Fruit fly (Drosophila melanogaster): ENCODE results near the gene CG12065.

The CG12065 gene

DNA sequence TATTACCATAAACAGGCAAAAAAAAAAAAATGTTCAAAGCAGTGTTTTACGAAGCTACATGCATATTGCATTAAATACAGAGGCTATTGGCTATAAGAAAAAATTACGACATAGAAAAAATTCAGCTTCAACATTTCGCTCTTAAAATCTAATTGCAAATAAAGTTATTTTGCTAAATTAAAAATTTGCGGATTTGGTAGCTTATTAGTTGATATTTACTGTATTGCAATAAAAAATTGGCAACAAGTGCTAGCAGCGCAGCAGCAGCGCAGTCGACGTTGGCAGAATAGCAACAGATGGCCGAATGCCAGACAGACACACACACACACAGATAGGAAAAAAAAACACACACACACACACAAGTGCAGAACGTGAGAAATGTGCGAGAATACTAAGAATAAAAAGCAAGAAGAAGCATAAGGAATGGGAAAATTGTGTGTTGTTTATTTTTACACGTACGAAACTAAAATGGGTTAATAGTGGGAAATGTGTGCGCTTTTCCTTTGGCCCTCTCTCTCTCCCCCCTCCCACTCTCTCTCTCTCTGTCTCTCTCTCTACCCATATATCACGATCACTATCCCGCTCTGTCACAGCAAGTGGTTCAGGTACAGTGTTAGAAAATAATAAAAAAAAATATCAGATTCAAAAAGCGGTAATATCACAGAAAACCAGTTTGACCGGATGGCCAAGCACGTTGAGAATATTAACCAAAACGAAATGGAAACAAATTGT lies 40.4 kb upstream of the CG12065 start (continued):
- no peak for TF ChIP-seq CG9876 (GFP tag; optimal IDR thresholded peaks at IDR 0.05)
- no peak for TF ChIP-seq prd (optimal IDR thresholded peaks at IDR 0.05)
- TF ChIP-seq prd (GFP tag; IDR thresholded peaks at IDR 0.05), result peak; percentile 60; the same call in 2 of the 3 replicates
- TF ChIP-seq CTCF (GFP tag; optimal IDR thresholded peaks at IDR 0.05), result no peak
- TF ChIP-seq wdn (GFP tag; IDR thresholded peaks at IDR 0.05), result peak; percentile 46; the same call in 1 of the 2 replicates
- 0 out of 2 replicates have a peak, but pooled peaks have one; percentile 30 for TF ChIP-seq chm (GFP tag; IDR thresholded peaks at IDR 0.05)
- peak; percentile 20 for TF ChIP-seq Meics (GFP tag; optimal IDR thresholded peaks at IDR 0.05)
- TF ChIP-seq gt (GFP tag; IDR thresholded peaks at IDR 0.05), result no peak
- peak; percentile 53 for TF ChIP-seq Dek (tag; optimal IDR thresholded peaks at IDR 0.05)
- peak; percentile 8 for TF ChIP-seq CG17568 (GFP tag; optimal IDR thresholded peaks at IDR 0.05)
- TF ChIP-seq CG8290 (GFP tag; optimal IDR thresholded peaks at IDR 0.05), result no peak
- peak in 1 of 2 experiments; percentile 12 for TF ChIP-seq CG8290 (tag; optimal IDR thresholded peaks at IDR 0.05)
- no peak for TF ChIP-seq nau (GFP tag; optimal IDR thresholded peaks at IDR 0.05)
- no peak for TF ChIP-seq Jarid2 (GFP tag; optimal IDR thresholded peaks at IDR 0.05)
- no peak for TF ChIP-seq trh (GFP tag; optimal IDR thresholded peaks at IDR 0.05)
- 0 out of 2 replicates have a peak, but pooled peaks have one; percentile 30 for TF ChIP-seq CG6689 (GFP tag; IDR thresholded peaks at IDR 0.05)
- peak; percentile 34 for TF ChIP-seq twi (tag; optimal IDR thresholded peaks at IDR 0.05)
- TF ChIP-seq CG11695 (GFP tag; IDR thresholded peaks at IDR 0.05), result 0 out of 3 replicates have a peak, but pooled peaks have one; percentile 36
- 0 out of 2 replicates have a peak, but pooled peaks have one; percentile 11 for TF ChIP-seq danr (GFP tag; IDR thresholded peaks at IDR 0.05)
- no peak for TF ChIP-seq unc-4 (GFP tag; IDR thresholded peaks at IDR 0.05; ENCODE audit: partially characterized antibody)
- TF ChIP-seq slbo (GFP tag; IDR thresholded peaks at IDR 0.05), result peak; percentile 74
- TF ChIP-seq MESR4 (GFP tag; optimal IDR thresholded peaks at IDR 0.05), result no peak
- TF ChIP-seq Usf (GFP tag; optimal IDR thresholded peaks at IDR 0.05), result no peak
- peak; percentile 21 for TF ChIP-seq Nf-YC (tag; optimal IDR thresholded peaks at IDR 0.05)
- no peak for TF ChIP-seq Bteb2 (GFP tag; optimal IDR thresholded peaks at IDR 0.05)
- no peak for TF ChIP-seq CG7357 (GFP tag; IDR thresholded peaks at IDR 0.05)
- TF ChIP-seq Drgx (GFP tag; IDR thresholded peaks at IDR 0.05), result peak; percentile 88
- peak; percentile 15 for TF ChIP-seq fd3F (GFP tag; optimal IDR thresholded peaks at IDR 0.05)
- peak; percentile 67 for TF ChIP-seq Rfx (GFP tag; IDR thresholded peaks at IDR 0.05)
- TF ChIP-seq pb (GFP tag; optimal IDR thresholded peaks at IDR 0.05), result no peak
- peak; percentile 23; the same call in 1 of the 2 replicates for TF ChIP-seq Taf1 (GFP tag; IDR thresholded peaks at IDR 0.05)
- no peak for TF ChIP-seq CG33557 (GFP tag; optimal IDR thresholded peaks at IDR 0.05)
- TF ChIP-seq Gsc (GFP tag; IDR thresholded peaks at IDR 0.05), result no peak
- TF ChIP-seq caup (GFP tag; optimal IDR thresholded peaks at IDR 0.05; ENCODE audit: severe bottlenecking), result peak; percentile 15
- TF ChIP-seq fd102C (GFP tag; optimal IDR thresholded peaks at IDR 0.05), result no peak
- TF ChIP-seq abd-A (tag; optimal IDR thresholded peaks at IDR 0.05), result peak; percentile 40
- no peak for TF ChIP-seq ash1 (GFP tag; optimal IDR thresholded peaks at IDR 0.05)
- TF ChIP-seq CG4854 (GFP tag; optimal IDR thresholded peaks at IDR 0.05), result no peak
- no peak for TF ChIP-seq hb (GFP tag; IDR thresholded peaks at IDR 0.05; ENCODE audit: partially characterized antibody)
- TF ChIP-seq kni (GFP tag; optimal IDR thresholded peaks at IDR 0.05), result peak; percentile 89
- TF ChIP-seq CG11560 (tag; IDR thresholded peaks at IDR 0.05), result no peak
- TF ChIP-seq Trl (optimal IDR thresholded peaks at IDR 0.05), result peak; percentile 56 to 69
- TF ChIP-seq Trl (GFP tag; optimal IDR thresholded peaks at IDR 0.05), result no peak
- TF ChIP-seq gem (tag; optimal IDR thresholded peaks at IDR 0.05), result peak; percentile 58
- TF ChIP-seq CG12769 (tag; optimal IDR thresholded peaks at IDR 0.05), result peak; percentile 90
- no peak for TF ChIP-seq inv (GFP tag; IDR thresholded peaks at IDR 0.05; ENCODE audit: partially characterized antibody)
- TF ChIP-seq sr (GFP tag; IDR thresholded peaks at IDR 0.05), result 0 out of 3 replicates have a peak, but pooled peaks have one; percentile 1
- 0 out of 2 replicates have a peak, but pooled peaks have one; percentile 11 for TF ChIP-seq stc (GFP tag; IDR thresholded peaks at IDR 0.05)
- TF ChIP-seq Hmr (GFP tag; optimal IDR thresholded peaks at IDR 0.05), result peak; percentile 21
- peak; percentile 53 for TF ChIP-seq CG17385 (GFP tag; optimal IDR thresholded peaks at IDR 0.05)

All from whole organism, embryonic.